Fruit fly (Drosophila melanogaster) whole organism, embryonic: ENCODE measurements around the gene CG11710.

Experiments
- Ada2b ChIP-seq: fragments of 200-800 bp; sonication (Bioruptor generic); IDR thresholded peaks from 2 replicates; pipeline ENCODE4 v1.3.6; 2022; ENCODE audit warnings: missing biosample characterization, missing genetic modification characterization
- Bteb2 ChIP-seq: fragments of 200-800 bp; sonication (Bioruptor generic); optimal IDR thresholded peaks from 2 replicates; lab custom pipeline; 2016; ENCODE audit warnings: missing biosample characterization, missing genetic modification characterization
- CG10267 ChIP-seq: fragments of 200-800 bp; sonication (Bioruptor generic); optimal IDR thresholded peaks from 2 replicates; lab custom pipeline; 2018; ENCODE audit warnings: missing biosample characterization, mild to moderate bottlenecking, missing genetic modification characterization, moderate library complexity
- CG11093 ChIP-seq: fragments of 200-800 bp; sonication (Bioruptor generic); IDR thresholded peaks from 3 replicates; pipeline ENCODE4 v1.3.6; 2022; ENCODE audit warnings: missing biosample characterization, missing genetic modification characterization
- CG11560 ChIP-seq: fragments of 200-800 bp; sonication (Bioruptor generic); IDR thresholded peaks from 3 replicates; pipeline ENCODE4 v1.3.6; 2022; ENCODE audit warnings: missing biosample characterization, missing genetic modification characterization
- CG11696 ChIP-seq: fragments of 200-800 bp; sonication (Bioruptor generic); IDR thresholded peaks from 2 replicates; pipeline ENCODE4 v1.3.6; 2022; ENCODE audit warnings: missing biosample characterization, missing genetic modification characterization
- CG12219 ChIP-seq: fragments of 200-800 bp; sonication (Bioruptor generic); optimal IDR thresholded peaks from 3 replicates; lab custom pipeline; 2018; ENCODE audit warnings: missing biosample characterization, mild to moderate bottlenecking, missing genetic modification characterization
- CG12942 ChIP-seq: fragments of 200-800 bp; sonication (Bioruptor generic); optimal IDR thresholded peaks from 3 replicates; lab custom pipeline; 2016; ENCODE audit warnings: missing biosample characterization, missing genetic modification characterization
- CG13624 ChIP-seq: fragments of 200-800 bp; sonication (Bioruptor generic); optimal IDR thresholded peaks from 2 replicates; lab custom pipeline; 2016; ENCODE audit warnings: missing biosample characterization, missing genetic modification characterization
- CG14667 ChIP-seq: fragments of 200-800 bp; sonication (Bioruptor generic); IDR thresholded peaks from 2 replicates; pipeline ENCODE4 v1.3.6; 2022; ENCODE audit warnings: missing biosample characterization, missing genetic modification characterization
- CG16863 ChIP-seq: fragments of 200-800 bp; sonication (Bioruptor generic); optimal IDR thresholded peaks from 3 replicates; lab custom pipeline; 2016; ENCODE audit warnings: missing biosample characterization, missing genetic modification characterization
- CG17186 ChIP-seq: fragments of 200-800 bp; sonication (Bioruptor generic); optimal IDR thresholded peaks from 3 replicates; lab custom pipeline; 2017; ENCODE audit warnings: missing biosample characterization, missing genetic modification reagents, missing genetic modification characterization
- CG17385 ChIP-seq: fragments of 200-800 bp; sonication (Bioruptor generic); optimal IDR thresholded peaks from 3 replicates; lab custom pipeline; 2018; ENCODE audit warnings: missing biosample characterization, mild to moderate bottlenecking, missing genetic modification characterization
- CG17612 ChIP-seq: fragments of 200-800 bp; sonication (Bioruptor generic); IDR thresholded peaks from 2 replicates; pipeline ENCODE4 v1.3.6; 2022; ENCODE audit warnings: missing biosample characterization, missing genetic modification characterization
- CG17829 ChIP-seq: fragments of 200-800 bp; optimal IDR thresholded peaks from 2 replicates; lab custom pipeline; 2019; ENCODE audit warnings: missing biosample characterization, mild to moderate bottlenecking, missing genetic modification characterization, moderate library complexity
- CG1792 ChIP-seq: fragments of 200-800 bp; sonication (Bioruptor generic); optimal IDR thresholded peaks from 2 replicates; lab custom pipeline; 2016; ENCODE audit warnings: missing biosample characterization, missing genetic modification characterization
- CG2875 ChIP-seq: fragments of 200-800 bp; sonication (Bioruptor generic); optimal IDR thresholded peaks from 2 replicates; lab custom pipeline; 2017; ENCODE audit warnings: missing biosample characterization, mild to moderate bottlenecking, missing genetic modification characterization, missing genetic modification reagents
- CG30403 ChIP-seq: fragments of 200-800 bp; sonication (Bioruptor generic); optimal IDR thresholded peaks from 3 replicates; lab custom pipeline; 2016; ENCODE audit warnings: missing biosample characterization, missing genetic modification characterization
- CG30431 ChIP-seq: fragments of 200-800 bp; sonication (Bioruptor generic); optimal IDR thresholded peaks from 2 replicates; lab custom pipeline; 2017; ENCODE audit warnings: missing biosample characterization, missing genetic modification characterization
- CG32772 ChIP-seq: fragments of 200-800 bp; sonication (Bioruptor generic); IDR thresholded peaks from 2 replicates; pipeline ENCODE4 v1.3.6; 2022; ENCODE audit warnings: missing biosample characterization, missing genetic modification characterization
- CG3838 ChIP-seq: fragments of 200-800 bp; sonication (Bioruptor generic); optimal IDR thresholded peaks from 3 replicates; lab custom pipeline; 2016; ENCODE audit warnings: missing biosample characterization, missing genetic modification characterization
- CG4707 ChIP-seq: fragments of 200-800 bp; sonication (Bioruptor generic); optimal IDR thresholded peaks from 2 replicates; lab custom pipeline; 2018; ENCODE audit warnings: missing biosample characterization, mild to moderate bottlenecking, missing genetic modification characterization, moderate library complexity
- CG6175 ChIP-seq: fragments of 200-800 bp; sonication (Bioruptor generic); IDR thresholded peaks from 3 replicates; pipeline ENCODE4 v1.3.6; 2022; ENCODE audit warnings: missing biosample characterization, missing genetic modification characterization
- CG7786 ChIP-seq: fragments of 200-800 bp; sonication (Bioruptor generic); optimal IDR thresholded peaks from 2 replicates; lab custom pipeline; 2016; ENCODE audit warnings: missing biosample characterization, missing genetic modification characterization
- CG8089 ChIP-seq: fragments of 200-800 bp; sonication (Bioruptor generic); optimal IDR thresholded peaks from 3 replicates; lab custom pipeline; 2016; ENCODE audit warnings: missing biosample characterization, missing genetic modification characterization
- CG8924 ChIP-seq: fragments of 200-800 bp; optimal IDR thresholded peaks from 3 replicates; lab custom pipeline; 2019; ENCODE audit warnings: missing biosample characterization, mild to moderate bottlenecking, missing genetic modification characterization, moderate library complexity
- CG9797 ChIP-seq: fragments of 200-800 bp; sonication (Bioruptor generic); optimal IDR thresholded peaks from 3 replicates; lab custom pipeline; 2018; ENCODE audit warnings: missing biosample characterization, mild to moderate bottlenecking, missing genetic modification characterization
- CTCF ChIP-seq: fragments of 200-800 bp; sonication (Bioruptor generic); optimal IDR thresholded peaks from 2 replicates; lab custom pipeline; 2017; ENCODE audit warnings: missing biosample characterization, mild to moderate bottlenecking, missing genetic modification characterization, moderate library complexity
- D19A ChIP-seq: fragments of 200-800 bp; optimal IDR thresholded peaks from 3 replicates; lab custom pipeline; 2019; ENCODE audit warnings: missing biosample characterization, mild to moderate bottlenecking, missing genetic modification characterization, moderate library complexity
- Deaf1 ChIP-seq: fragments of 200-800 bp; optimal IDR thresholded peaks from 3 replicates; lab custom pipeline; 2019; ENCODE audit warnings: missing biosample characterization, mild to moderate bottlenecking, missing genetic modification characterization, moderate library complexity
- HLH4C ChIP-seq: fragments of 200-800 bp; sonication (Bioruptor generic); IDR thresholded peaks from 3 replicates; pipeline ENCODE4 v1.3.6; 2022; ENCODE audit warnings: missing biosample characterization, missing genetic modification characterization; ENCODE audit not compliant: partially characterized antibody
- HmgZ ChIP-seq: fragments of 200-800 bp; sonication (Bioruptor generic); optimal IDR thresholded peaks from 2 replicates; lab custom pipeline; 2018; ENCODE audit warnings: missing biosample characterization, mild to moderate bottlenecking, missing genetic modification characterization
- Hsf ChIP-seq: fragments of 200-800 bp; sonication (Bioruptor generic); optimal IDR thresholded peaks from 3 replicates; lab custom pipeline; 2016; ENCODE audit warnings: missing biosample characterization, missing genetic modification characterization
- NK7.1 ChIP-seq: fragments of 200-800 bp; sonication (Bioruptor generic); optimal IDR thresholded peaks from 3 replicates; lab custom pipeline; 2016; ENCODE audit warnings: missing biosample characterization, missing genetic modification characterization
- Nf-YC ChIP-seq: fragments of 200-800 bp; optimal IDR thresholded peaks from 3 replicates; lab custom pipeline; 2019; ENCODE audit warnings: missing biosample characterization, mild to moderate bottlenecking, missing genetic modification characterization, moderate library complexity
- ash1 ChIP-seq: fragments of 200-800 bp; sonication (Bioruptor generic); optimal IDR thresholded peaks from 2 replicates; lab custom pipeline; 2018; ENCODE audit warnings: missing biosample characterization, mild to moderate bottlenecking, missing genetic modification characterization
- ato ChIP-seq: fragments of 200-800 bp; sonication (Bioruptor generic); IDR thresholded peaks from 2 replicates; pipeline ENCODE4 v1.3.6; 2022; ENCODE audit warnings: missing biosample characterization, missing genetic modification characterization; ENCODE audit not compliant: partially characterized antibody
- bab2 ChIP-seq: fragments of 200-800 bp; sonication (Bioruptor generic); optimal IDR thresholded peaks from 2 replicates; lab custom pipeline; 2016; ENCODE audit warnings: missing biosample characterization, missing genetic modification characterization
- bcd ChIP-seq: fragments of 200-800 bp; sonication (Bioruptor generic); optimal IDR thresholded peaks from 2 replicates; lab custom pipeline; 2017; ENCODE audit warnings: missing biosample characterization, mild to moderate bottlenecking, missing genetic modification characterization
- chinmo ChIP-seq: fragments of 200-800 bp; sonication (Bioruptor generic); IDR thresholded peaks from 4 replicates; pipeline ENCODE4 v1.3.6; 2022; ENCODE audit warnings: missing biosample characterization, missing genetic modification characterization; ENCODE audit not compliant: partially characterized antibody
- ewg ChIP-seq: fragments of 200-800 bp; sonication (Bioruptor generic); optimal IDR thresholded peaks from 3 replicates; lab custom pipeline; 2017; ENCODE audit warnings: mild to moderate bottlenecking, missing biosample characterization, missing genetic modification reagents, missing genetic modification characterization
- fd102C ChIP-seq: fragments of 200-800 bp; sonication (Bioruptor generic); optimal IDR thresholded peaks from 2 replicates; lab custom pipeline; 2018; ENCODE audit warnings: missing biosample characterization, mild to moderate bottlenecking, missing genetic modification characterization, moderate library complexity
- h ChIP-seq: fragments of >200 bp; optimal IDR thresholded peaks from 2 replicates; lab custom pipeline; 2017
- jigr1 ChIP-seq: fragments of 200-800 bp; sonication (Bioruptor generic); IDR thresholded peaks from 3 replicates; pipeline ENCODE4 v1.3.6; 2022; ENCODE audit warnings: missing biosample characterization, missing genetic modification characterization
- lbe ChIP-seq: fragments of 200-800 bp; sonication (Bioruptor generic); optimal IDR thresholded peaks from 2 replicates; lab custom pipeline; 2016; ENCODE audit warnings: missing biosample characterization, mild to moderate bottlenecking, missing genetic modification characterization
- lilli ChIP-seq: fragments of 200-800 bp; sonication (Bioruptor generic); optimal IDR thresholded peaks from 3 replicates; lab custom pipeline; 2016; ENCODE audit warnings: missing biosample characterization, missing genetic modification characterization
- mld ChIP-seq: fragments of 200-800 bp; sonication (Bioruptor generic); IDR thresholded peaks from 3 replicates; pipeline ENCODE4 v1.3.6; 2022; ENCODE audit warnings: missing biosample characterization, missing genetic modification characterization; ENCODE audit not compliant: partially characterized antibody
- p53 ChIP-seq: fragments of 200-800 bp; sonication (Bioruptor generic); optimal IDR thresholded peaks from 2 replicates; lab custom pipeline; 2016; ENCODE audit warnings: missing biosample characterization, missing genetic modification characterization
- slou ChIP-seq: fragments of 200-800 bp; sonication (Bioruptor generic); optimal IDR thresholded peaks from 3 replicates; lab custom pipeline; 2016; ENCODE audit warnings: missing biosample characterization, missing genetic modification characterization
- stwl ChIP-seq: fragments of 200-800 bp; sonication (Bioruptor generic); optimal IDR thresholded peaks from 3 replicates; lab custom pipeline; 2018; ENCODE audit warnings: missing biosample characterization, mild to moderate bottlenecking, missing genetic modification characterization, moderate library complexity
- ttk ChIP-seq: fragments of 200-800 bp; sonication (Bioruptor generic); IDR thresholded peaks from 2 replicates; pipeline ENCODE4 v2.1.2; 2022; ENCODE audit warnings: missing biosample characterization, missing genetic modification characterization
- twi ChIP-seq: fragments of 200-800 bp; optimal IDR thresholded peaks from 2 replicates; lab custom pipeline; 2019; ENCODE audit warnings: missing biosample characterization, mild to moderate bottlenecking, missing genetic modification characterization, moderate library complexity
- tx ChIP-seq: fragments of 200-800 bp; sonication (Bioruptor generic); optimal IDR thresholded peaks from 2 replicates; lab custom pipeline; 2016; ENCODE audit warnings: missing biosample characterization, missing genetic modification characterization

The CG11710 gene

dm6 chrX:20423747-20424165 is 5.7 kb downstream of the CG11710 start, which contains the start of the genes Pp4-19C and cactin (continued):
- TF ChIP-seq fd102C (GFP tag; lab: Kevin White, UChicago): no peak
- TF ChIP-seq CG3838 (GFP tag; lab: Kevin White, UChicago): no peak
- TF ChIP-seq CG32772 (GFP tag; lab: Robert Waterston, UW): no peak
- TF ChIP-seq ewg (GFP tag; lab: Kevin White, UChicago): no peak
- peak; percentile 3 for TF ChIP-seq Bteb2 (GFP tag; lab: Kevin White, UChicago)
- TF ChIP-seq CG14667 (GFP tag; lab: Robert Waterston, UW): no peak
- TF ChIP-seq Hsf (GFP tag; lab: Kevin White, UChicago): peak; percentile 36
- TF ChIP-seq CG8924 (tag; lab: Kevin White, UChicago): peak; percentile 40
- TF ChIP-seq CTCF (GFP tag; lab: Kevin White, UChicago): no peak
- peak; percentile 24 for TF ChIP-seq CG13624 (GFP tag; lab: Kevin White, UChicago)
- TF ChIP-seq CG17829 (tag; lab: Kevin White, UChicago): peak; percentile 44
- TF ChIP-seq CG17612 (GFP tag; lab: Robert Waterston, UW): no peak
- no peak for TF ChIP-seq CG12219 (GFP tag; lab: Kevin White, UChicago)
- TF ChIP-seq CG7786 (GFP tag; lab: Kevin White, UChicago): peak; percentile 29
- no peak for TF ChIP-seq CG8089 (GFP tag; lab: Kevin White, UChicago)
- peak; percentile 45 for TF ChIP-seq lilli (GFP tag; lab: Kevin White, UChicago)
- peak; percentile 24 for TF ChIP-seq CG10267 (tag; lab: Kevin White, UChicago)
- TF ChIP-seq CG2875: no peak
- TF ChIP-seq CG6175 (GFP tag; lab: Robert Waterston, UW): no peak
- TF ChIP-seq Nf-YC: peak; percentile 81
- no peak for TF ChIP-seq HmgZ
- peak; percentile 61; the same call in 2 of the 3 replicates for TF ChIP-seq CG11560
- peak; percentile 34 for TF ChIP-seq CG17186 (GFP tag; lab: Kevin White, UChicago)
- TF ChIP-seq NK7.1: no peak
- no peak for TF ChIP-seq CG11696
- peak; percentile 74 for TF ChIP-seq ato
- TF ChIP-seq bcd (GFP tag; lab: Kevin White, UChicago): no peak
- TF ChIP-seq twi (tag; lab: Kevin White, UChicago): no peak
- TF ChIP-seq ash1 (GFP tag; lab: Kevin White, UChicago): no peak
- peak; percentile 71; the same call in 1 of the 3 replicates for TF ChIP-seq mld (GFP tag; lab: Robert Waterston, UW)
- no peak for TF ChIP-seq CG17385
- TF ChIP-seq D19A: no peak
- no peak for TF ChIP-seq Ada2b
- TF ChIP-seq ttk (GFP tag; lab: Robert Waterston, UW): no peak
- no peak for TF ChIP-seq bab2 (GFP tag; lab: Kevin White, UChicago)
- peak; percentile 95 for TF ChIP-seq HLH4C (GFP tag; lab: Robert Waterston, UW)
- TF ChIP-seq tx (GFP tag; lab: Kevin White, UChicago): no peak
- no peak for TF ChIP-seq slou (GFP tag; lab: Kevin White, UChicago)
- no peak for TF ChIP-seq jigr1 (GFP tag; lab: Robert Waterston, UW)
- no peak for TF ChIP-seq CG12942 (GFP tag; lab: Kevin White, UChicago)
- TF ChIP-seq lbe (GFP tag; lab: Kevin White, UChicago): peak; percentile 6
- no peak for TF ChIP-seq h
- TF ChIP-seq CG9797: no peak
- no peak for TF ChIP-seq p53 (GFP tag; lab: Kevin White, UChicago)
- peak; percentile 59 for TF ChIP-seq stwl
- TF ChIP-seq CG30403 (GFP tag; lab: Kevin White, UChicago): peak; percentile 46
- TF ChIP-seq CG11093 (GFP tag; lab: Robert Waterston, UW): no peak
- TF ChIP-seq Deaf1 (tag; lab: Kevin White, UChicago): no peak
- TF ChIP-seq CG30431 (GFP tag; lab: Kevin White, UChicago): no peak
- TF ChIP-seq CG16863 (GFP tag; lab: Kevin White, UChicago): no peak
- TF ChIP-seq chinmo: peak; percentile 49; the same call in 1 of the 4 replicates
- peak; percentile 28 for TF ChIP-seq CG1792 (GFP tag; lab: Kevin White, UChicago)
- no peak for TF ChIP-seq CG4707 (GFP tag; lab: Kevin White, UChicago)
